Worm (Caenorhabditis elegans): Measurements from ENCODE around the gene ZK1320.11.

The ZK1320.11 gene

DNA sequence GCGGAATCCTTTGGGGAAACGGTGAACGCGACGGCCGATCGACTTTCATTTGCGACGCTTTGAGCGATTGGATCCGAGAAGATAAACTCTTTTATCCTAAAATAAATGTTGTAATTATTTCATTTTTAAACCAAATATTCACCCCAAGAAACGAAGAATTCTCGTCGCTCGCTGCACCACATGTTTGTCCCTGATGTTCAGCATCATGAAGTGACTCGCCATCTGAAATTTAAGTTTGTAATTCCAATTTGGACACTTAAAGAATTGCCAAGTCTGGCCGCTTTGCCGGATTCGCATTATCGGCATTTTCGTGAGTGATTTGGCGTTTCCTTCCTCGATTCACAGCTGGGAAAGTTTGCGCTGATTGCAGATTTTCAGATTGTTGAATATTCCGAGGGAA, 50.5 kb downstream of the ZK1320.11 start, which contains the start of gene Y53C12A.6:
Gene Y53C12A.6, minus strand, starts transcription at position 101 of the 400 bp plus-strand sequence.
- TF ChIP-seq tbx-11 (GFP tag; IDR thresholded peaks at IDR 0.05) = no peak
- TF ChIP-seq ceh-13 (GFP tag; optimal IDR thresholded peaks at IDR 0.05) = no peak
- no peak for TF ChIP-seq hnd-1 (tag; optimal IDR thresholded peaks at IDR 0.05)
- TF ChIP-seq B0310.2 (tag; optimal IDR thresholded peaks at IDR 0.05) = no peak
- TF ChIP-seq tra-4 (tag; optimal IDR thresholded peaks at IDR 0.05) = no peak
- no peak for TF ChIP-seq ama-1 (optimal IDR thresholded peaks at IDR 0.05)
- no peak for TF ChIP-seq sea-1 (GFP tag; conservative IDR thresholded peaks at IDR 0.05)
- no peak for TF ChIP-seq scrt-1 (GFP tag; IDR thresholded peaks at IDR 0.05)
- TF ChIP-seq hmbx-1 (tag; optimal IDR thresholded peaks at IDR 0.05) = no peak
- TF ChIP-seq aly-1 (tag; optimal IDR thresholded peaks at IDR 0.05) = no peak
- TF ChIP-seq F13C5.2 (tag; optimal IDR thresholded peaks at IDR 0.05) = no peak
- no peak for TF ChIP-seq ceh-36 (tag; optimal IDR thresholded peaks at IDR 0.05)
- TF ChIP-seq pes-1 (GFP tag; IDR thresholded peaks at IDR 0.05) = no peak
- no peak for TF ChIP-seq flt-1 (GFP tag; IDR thresholded peaks at IDR 0.05)
- TF ChIP-seq tbx-37 (GFP tag; conservative IDR thresholded peaks at IDR 0.05) = no peak
- no peak for TF ChIP-seq ets-7 (tag; optimal IDR thresholded peaks at IDR 0.05)
